Worm (Caenorhabditis elegans): Measurements from ENCODE around the gene C07D10.5.

DNA sequence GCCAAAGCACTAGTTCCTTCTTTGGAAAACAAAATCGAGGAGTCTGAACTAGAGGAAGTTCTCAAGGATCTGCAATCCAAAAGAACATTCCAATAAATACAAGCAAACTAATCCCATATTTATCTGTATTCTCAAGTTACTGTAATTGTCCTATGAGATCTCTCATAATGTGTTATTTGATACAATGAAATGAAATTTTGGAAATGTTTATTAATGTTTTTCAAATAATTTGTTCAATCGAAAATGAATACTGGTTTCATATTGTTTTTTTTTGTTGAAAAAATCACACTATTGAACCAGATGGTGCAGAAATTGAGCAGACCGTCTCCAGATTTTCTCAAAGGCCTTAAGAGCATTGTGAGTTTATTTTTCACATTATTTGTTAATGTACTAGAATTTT, 6.4 kb upstream of the C07D10.5 start, which contains the start of gene F43E2.1:
- no peak for TF ChIP-seq lin-11 (tag; optimal IDR thresholded peaks at IDR 0.05)
- no peak for TF ChIP-seq lim-6 (tag; optimal IDR thresholded peaks at IDR 0.05)
- TF ChIP-seq eyg-1 (tag; optimal IDR thresholded peaks at IDR 0.05) = no peak
- TF ChIP-seq ama-1 (optimal IDR thresholded peaks at IDR 0.05) = no peak
- no peak for TF ChIP-seq rnt-1 (tag; optimal IDR thresholded peaks at IDR 0.05)

Measured in whole organism, late embryonic.